Fruit fly (Drosophila melanogaster) whole organism, embryonic: ENCODE results near the gene TMEM216.

Experiments used
- Atf-2 ChIP-seq: fragments of 200-800 bp; sonication (Bioruptor generic); optimal IDR thresholded peaks from 2 replicates; lab custom pipeline; 2016; ENCODE audit warnings: missing biosample characterization, missing genetic modification characterization
- Bdp1 ChIP-seq: fragments of 200-800 bp; sonication (Bioruptor generic); optimal IDR thresholded peaks from 3 replicates; lab custom pipeline; 2016; ENCODE audit warnings: missing biosample characterization, missing genetic modification characterization
- CG10209 ChIP-seq: fragments of 200-800 bp; sonication (Bioruptor generic); optimal IDR thresholded peaks from 3 replicates; lab custom pipeline; 2017; ENCODE audit warnings: missing biosample characterization, mild to moderate bottlenecking, missing genetic modification characterization, missing genetic modification reagents
- CG10462 ChIP-seq: fragments of 200-800 bp; sonication (Bioruptor generic); optimal IDR thresholded peaks from 2 replicates; lab custom pipeline; 2016; ENCODE audit warnings: missing biosample characterization, missing genetic modification characterization
- CG11085 ChIP-seq: fragments of 200-800 bp; sonication (Bioruptor generic); IDR thresholded peaks from 2 replicates; pipeline ENCODE4 v1.3.6; 2022; ENCODE audit warnings: missing biosample characterization, missing genetic modification characterization
- CG12104 ChIP-seq: fragments of 200-800 bp; sonication (Bioruptor generic); optimal IDR thresholded peaks from 3 replicates; lab custom pipeline; 2016; ENCODE audit warnings: missing biosample characterization, missing genetic modification characterization
- CG12219 ChIP-seq: fragments of 200-800 bp; sonication (Bioruptor generic); optimal IDR thresholded peaks from 3 replicates; lab custom pipeline; 2018; ENCODE audit warnings: missing biosample characterization, mild to moderate bottlenecking, missing genetic modification characterization
- CG1233 ChIP-seq: fragments of 200-800 bp; sonication (Bioruptor generic); optimal IDR thresholded peaks from 4 replicates; lab custom pipeline; 2018; ENCODE audit warnings: missing biosample characterization, mild to moderate bottlenecking, missing genetic modification characterization
- CG14667 ChIP-seq: fragments of 200-800 bp; sonication (Bioruptor generic); IDR thresholded peaks from 2 replicates; pipeline ENCODE4 v1.3.6; 2022; ENCODE audit warnings: missing biosample characterization, missing genetic modification characterization
- CG1602 ChIP-seq: fragments of 200-800 bp; sonication (Bioruptor generic); optimal IDR thresholded peaks from 3 replicates; lab custom pipeline; 2016; ENCODE audit warnings: missing biosample characterization, missing genetic modification characterization
- CG17912 ChIP-seq: fragments of 200-800 bp; sonication (Bioruptor generic); optimal IDR thresholded peaks from 2 replicates; lab custom pipeline; 2018; ENCODE audit warnings: missing biosample characterization, mild to moderate bottlenecking, missing genetic modification characterization
- CG2120 ChIP-seq: fragments of 200-800 bp; sonication (Bioruptor generic); optimal IDR thresholded peaks from 3 replicates; lab custom pipeline; 2016; ENCODE audit warnings: missing biosample characterization, missing genetic modification characterization
- CG2678 ChIP-seq: fragments of 200-800 bp; sonication (Bioruptor generic); optimal IDR thresholded peaks from 3 replicates; lab custom pipeline; 2019; ENCODE audit warnings: missing biosample characterization, mild to moderate bottlenecking, missing genetic modification characterization, moderate library complexity
- CG31388 ChIP-seq: fragments of 200-800 bp; sonication (Bioruptor generic); optimal IDR thresholded peaks from 2 replicates; lab custom pipeline; 2016; ENCODE audit warnings: missing biosample characterization, missing genetic modification characterization
- CG32532 ChIP-seq: fragments of 200-800 bp; sonication (Bioruptor generic); IDR thresholded peaks from 2 replicates; pipeline ENCODE4 v1.3.6; 2022; ENCODE audit warnings: missing biosample characterization, missing genetic modification characterization
- CG4360 ChIP-seq: fragments of 200-800 bp; sonication (Bioruptor generic); IDR thresholded peaks from 2 replicates; pipeline ENCODE4 v1.3.6; 2022; ENCODE audit warnings: missing biosample characterization, missing genetic modification characterization
- CG4617 ChIP-seq: fragments of 200-800 bp; sonication (Bioruptor generic); optimal IDR thresholded peaks from 3 replicates; lab custom pipeline; 2016; ENCODE audit warnings: missing biosample characterization, missing genetic modification characterization, borderline replicate concordance
- CG6813 ChIP-seq: fragments of 200-800 bp; sonication (Bioruptor generic); optimal IDR thresholded peaks from 2 replicates; lab custom pipeline; 2017; ENCODE audit warnings: missing biosample characterization, missing genetic modification characterization, mild to moderate bottlenecking, moderate library complexity, missing genetic modification reagents
- CG7987 ChIP-seq: fragments of 200-800 bp; sonication (Bioruptor generic); optimal IDR thresholded peaks from 2 replicates; lab custom pipeline; 2018; ENCODE audit warnings: missing biosample characterization, mild to moderate bottlenecking, missing genetic modification characterization, moderate library complexity
- CG8388 ChIP-seq: fragments of 200-800 bp; sonication (Bioruptor generic); optimal IDR thresholded peaks from 2 replicates; lab custom pipeline; 2019; ENCODE audit warnings: missing biosample characterization, mild to moderate bottlenecking, missing genetic modification characterization, moderate library complexity
- CG9609 ChIP-seq: fragments of 200-800 bp; sonication (Bioruptor generic); optimal IDR thresholded peaks from 3 replicates; lab custom pipeline; 2016; ENCODE audit warnings: missing biosample characterization, missing genetic modification characterization
- CG9727 ChIP-seq: fragments of 200-800 bp; sonication (Bioruptor generic); optimal IDR thresholded peaks from 3 replicates; lab custom pipeline; 2017; ENCODE audit warnings: missing biosample characterization, mild to moderate bottlenecking, missing genetic modification characterization
- D19B ChIP-seq: fragments of 200-800 bp; sonication (Bioruptor generic); optimal IDR thresholded peaks from 2 replicates; lab custom pipeline; 2017; ENCODE audit warnings: missing biosample characterization, mild to moderate bottlenecking, missing genetic modification characterization
- Dbx ChIP-seq: fragments of 200-800 bp; sonication (Bioruptor generic); IDR thresholded peaks from 3 replicates; pipeline ENCODE4 v1.3.6; 2022; ENCODE audit warnings: missing biosample characterization, missing genetic modification characterization
- Doc2 ChIP-seq: fragments of 200-800 bp; sonication (Bioruptor generic); IDR thresholded peaks from 2 replicates; pipeline ENCODE4 v1.3.6; 2022; ENCODE audit warnings: missing biosample characterization, missing genetic modification characterization
- Dref ChIP-seq: fragments of 200-800 bp; sonication (Bioruptor generic); IDR thresholded peaks from 2 replicates; pipeline ENCODE4 v1.3.6; 2022; ENCODE audit warnings: missing biosample characterization, missing genetic modification characterization
- H15 ChIP-seq: fragments of 200-800 bp; sonication (Bioruptor generic); IDR thresholded peaks from 3 replicates; pipeline ENCODE4 v1.3.6; 2022; ENCODE audit warnings: missing biosample characterization, missing genetic modification characterization
- Optix ChIP-seq: fragments of 200-800 bp; sonication (Bioruptor generic); IDR thresholded peaks from 3 replicates; pipeline ENCODE4 v1.3.6; 2022; ENCODE audit warnings: missing biosample characterization, missing genetic modification characterization
- Rx ChIP-seq: fragments of 200-800 bp; sonication (Bioruptor generic); IDR thresholded peaks from 2 replicates; pipeline ENCODE4 v1.3.6; 2022; ENCODE audit warnings: missing biosample characterization, missing genetic modification characterization
- Six4 ChIP-seq: fragments of 200-800 bp; sonication (Bioruptor generic); optimal IDR thresholded peaks from 2 replicates; lab custom pipeline; 2016; ENCODE audit warnings: missing biosample characterization, missing genetic modification characterization
- abd-A ChIP-seq: fragments of 200-800 bp; sonication (Bioruptor generic); optimal IDR thresholded peaks from 3 replicates; lab custom pipeline; 2019; ENCODE audit warnings: missing biosample characterization, mild to moderate bottlenecking, missing genetic modification characterization, moderate library complexity
- al ChIP-seq: fragments of 200-800 bp; sonication (Bioruptor generic); IDR thresholded peaks from 2 replicates; pipeline ENCODE4 v1.3.6; 2022; ENCODE audit warnings: missing biosample characterization, missing genetic modification characterization
- bab2 ChIP-seq: fragments of 200-800 bp; sonication (Bioruptor generic); optimal IDR thresholded peaks from 2 replicates; lab custom pipeline; 2016; ENCODE audit warnings: missing biosample characterization, missing genetic modification characterization
- bowl ChIP-seq: fragments of 200-800 bp; sonication (Bioruptor generic); IDR thresholded peaks from 2 replicates; pipeline ENCODE4 v1.3.6; 2022; ENCODE audit warnings: missing biosample characterization, missing genetic modification characterization
- chinmo ChIP-seq: fragments of 200-800 bp; sonication (Bioruptor generic); IDR thresholded peaks from 4 replicates; pipeline ENCODE4 v1.3.6; 2022; ENCODE audit warnings: missing biosample characterization, missing genetic modification characterization; ENCODE audit not compliant: partially characterized antibody
- dan ChIP-seq: fragments of 200-800 bp; sonication (Bioruptor generic); IDR thresholded peaks from 2 replicates; pipeline ENCODE4 v1.3.6; 2022; ENCODE audit warnings: missing biosample characterization, missing genetic modification characterization
- dysf ChIP-seq: fragments of 200-800 bp; sonication (Bioruptor generic); IDR thresholded peaks from 3 replicates; pipeline ENCODE4 v1.3.6; 2022; ENCODE audit warnings: missing biosample characterization, missing genetic modification characterization
- fd64A ChIP-seq: fragments of 200-800 bp; sonication (Bioruptor generic); optimal IDR thresholded peaks from 3 replicates; lab custom pipeline; 2018; ENCODE audit warnings: missing biosample characterization, mild to moderate bottlenecking, missing genetic modification characterization
- hb ChIP-seq: fragments of 200-800 bp; sonication (Bioruptor generic); IDR thresholded peaks from 3 replicates; pipeline ENCODE4 v1.3.6; 2022; ENCODE audit warnings: missing biosample characterization, missing genetic modification characterization; ENCODE audit not compliant: partially characterized antibody
- jigr1 ChIP-seq: fragments of 200-800 bp; sonication (Bioruptor generic); IDR thresholded peaks from 3 replicates; pipeline ENCODE4 v1.3.6; 2022; ENCODE audit warnings: missing biosample characterization, missing genetic modification characterization
- kay ChIP-seq: fragments of 200-800 bp; sonication (Bioruptor generic); optimal IDR thresholded peaks from 2 replicates; lab custom pipeline; 2016; ENCODE audit warnings: missing biosample characterization, missing genetic modification characterization
- klu ChIP-seq: fragments of 200-800 bp; sonication (Bioruptor generic); IDR thresholded peaks from 2 replicates; pipeline ENCODE4 v1.3.6; 2022; ENCODE audit warnings: missing biosample characterization, missing genetic modification characterization
- lbe ChIP-seq: fragments of 200-800 bp; sonication (Bioruptor generic); optimal IDR thresholded peaks from 2 replicates; lab custom pipeline; 2016; ENCODE audit warnings: missing biosample characterization, mild to moderate bottlenecking, missing genetic modification characterization
- oc ChIP-seq: fragments of 200-800 bp; sonication (Bioruptor generic); optimal IDR thresholded peaks from 2 replicates; lab custom pipeline; 2018; ENCODE audit warnings: missing biosample characterization, mild to moderate bottlenecking, missing genetic modification characterization, moderate library complexity
- pita ChIP-seq: fragments of 200-800 bp; sonication (Bioruptor generic); optimal IDR thresholded peaks from 2 replicates; lab custom pipeline; 2017; ENCODE audit warnings: missing biosample characterization, mild to moderate bottlenecking, missing genetic modification characterization
- row ChIP-seq: fragments of 200-800 bp; sonication (Bioruptor generic); IDR thresholded peaks from 3 replicates; pipeline ENCODE4 v1.3.6; 2022; ENCODE audit warnings: missing biosample characterization, missing genetic modification characterization
- sug ChIP-seq: fragments of 200-800 bp; optimal IDR thresholded peaks from 2 replicates; lab custom pipeline; 2019; ENCODE audit warnings: missing biosample characterization, mild to moderate bottlenecking, missing genetic modification characterization, moderate library complexity
- ttk ChIP-seq: fragments of 200-800 bp; sonication (Bioruptor generic); IDR thresholded peaks from 2 replicates; pipeline ENCODE4 v2.1.2; 2022; ENCODE audit warnings: missing biosample characterization, missing genetic modification characterization
- tx ChIP-seq: fragments of 200-800 bp; sonication (Bioruptor generic); optimal IDR thresholded peaks from 2 replicates; lab custom pipeline; 2016; ENCODE audit warnings: missing biosample characterization, missing genetic modification characterization
- unpg ChIP-seq: fragments of 200-800 bp; sonication (Bioruptor generic); optimal IDR thresholded peaks from 3 replicates; lab custom pipeline; 2018; ENCODE audit warnings: missing biosample characterization, mild to moderate bottlenecking, missing genetic modification characterization, moderate library complexity
- wor ChIP-seq: fragments of 200-800 bp; sonication (Bioruptor generic); IDR thresholded peaks from 2 replicates; pipeline ENCODE4 v1.3.6; 2022; ENCODE audit warnings: missing biosample characterization, missing genetic modification characterization
- z ChIP-seq: fragments of 200-800 bp; sonication (Bioruptor generic); IDR thresholded peaks from 3 replicates; pipeline ENCODE4 v1.3.6; 2022; ENCODE audit warnings: missing biosample characterization, missing genetic modification characterization

Gene TMEM216

dm6 chr3R:8711890-8712449 lies 4.1 kb upstream of the TMEM216 start (continued):
- TF ChIP-seq CG17912 (GFP tag; lab: Kevin White, UChicago): no peak
- TF ChIP-seq z: no peak
- TF ChIP-seq bab2 (GFP tag; lab: Kevin White, UChicago): no peak
- TF ChIP-seq CG2678 (tag; lab: Kevin White, UChicago): peak; percentile 37
- no peak for TF ChIP-seq Dref (GFP tag; lab: Robert Waterston, UW)
- TF ChIP-seq CG2120 (GFP tag; lab: Kevin White, UChicago): no peak
- TF ChIP-seq Atf-2 (GFP tag; lab: Kevin White, UChicago): no peak
- no peak for TF ChIP-seq CG11085 (GFP tag; lab: Robert Waterston, UW)
- TF ChIP-seq CG14667: no peak
- no peak for TF ChIP-seq D19B (GFP tag; lab: Kevin White, UChicago)
- TF ChIP-seq CG1602 (GFP tag; lab: Kevin White, UChicago): no peak
- TF ChIP-seq al (GFP tag; lab: Robert Waterston, UW): no peak
- TF ChIP-seq CG12104 (GFP tag; lab: Kevin White, UChicago): no peak
- TF ChIP-seq abd-A (tag; lab: Kevin White, UChicago): no peak
- no peak for TF ChIP-seq CG10462 (GFP tag; lab: Kevin White, UChicago)
- TF ChIP-seq ttk (GFP tag; lab: Robert Waterston, UW): peak; percentile 42
- TF ChIP-seq tx (GFP tag; lab: Kevin White, UChicago): no peak
- no peak for TF ChIP-seq wor
- no peak for TF ChIP-seq hb (GFP tag; lab: Robert Waterston, UW)
- no peak for TF ChIP-seq Rx (GFP tag; lab: Robert Waterston, UW)
- TF ChIP-seq H15 (GFP tag; lab: Robert Waterston, UW): no peak
- no peak for TF ChIP-seq CG9609 (GFP tag; lab: Kevin White, UChicago)
- TF ChIP-seq dan (GFP tag; lab: Robert Waterston, UW): no peak
- TF ChIP-seq CG12219: no peak
- 0 out of 4 replicates have a peak, but pooled peaks have one; percentile 35 for TF ChIP-seq chinmo (GFP tag; lab: Robert Waterston, UW)
- TF ChIP-seq jigr1 (GFP tag; lab: Robert Waterston, UW): no peak
- no peak for TF ChIP-seq klu
- TF ChIP-seq bowl (GFP tag; lab: Robert Waterston, UW): 0 out of 2 replicates have a peak, but pooled peaks have one; percentile 12
- TF ChIP-seq CG7987: peak; percentile 18
- TF ChIP-seq unpg (GFP tag; lab: Kevin White, UChicago): peak; percentile 37
- peak; percentile 11 for TF ChIP-seq sug (tag; lab: Kevin White, UChicago)
- TF ChIP-seq CG9727 (GFP tag; lab: Kevin White, UChicago): no peak
- TF ChIP-seq CG8388 (GFP tag; lab: Kevin White, UChicago): no peak
- no peak for TF ChIP-seq lbe (GFP tag; lab: Kevin White, UChicago)
- no peak for TF ChIP-seq pita (GFP tag; lab: Kevin White, UChicago)
- no peak for TF ChIP-seq CG32532 (GFP tag; lab: Robert Waterston, UW)
- TF ChIP-seq CG6813 (GFP tag; lab: Kevin White, UChicago): no peak
- TF ChIP-seq row: peak; percentile 37; the same call in 1 of the 3 replicates
- TF ChIP-seq Optix (GFP tag; lab: Robert Waterston, UW): 0 out of 3 replicates have a peak, but pooled peaks have one; percentile 26
- no peak for TF ChIP-seq oc (tag; lab: Kevin White, UChicago)
- no peak for TF ChIP-seq Bdp1 (GFP tag; lab: Kevin White, UChicago)
- TF ChIP-seq CG31388: no peak
- no peak for TF ChIP-seq CG4360 (GFP tag; lab: Robert Waterston, UW)
- no peak for TF ChIP-seq CG4617 (GFP tag; lab: Kevin White, UChicago)
- no peak for TF ChIP-seq Dbx
- TF ChIP-seq CG1233 (GFP tag; lab: Kevin White, UChicago): no peak
- no peak for TF ChIP-seq dysf (GFP tag; lab: Robert Waterston, UW)
- no peak for TF ChIP-seq CG10209 (GFP tag; lab: Kevin White, UChicago)
- no peak for TF ChIP-seq kay
- TF ChIP-seq Doc2 (GFP tag; lab: Robert Waterston, UW): no peak
- no peak for TF ChIP-seq Six4 (GFP tag; lab: Kevin White, UChicago)
- no peak for TF ChIP-seq fd64A (GFP tag; lab: Kevin White, UChicago)
